Fruit fly (Drosophila melanogaster): ENCODE data around the gene CG42537.

CG42537 gene

dm6 chr3R:6425454-6426156, 48.0 kb downstream of the CG42537 start (continued):
- TF ChIP-seq tx (GFP tag; optimal IDR thresholded peaks at IDR 0.05) (no peak), CG14710 (tag; optimal IDR thresholded peaks at IDR 0.05) (peak; percentile 43), en (GFP tag; optimal IDR thresholded peaks at IDR 0.05) (no peak), Hr51 (GFP tag; optimal IDR thresholded peaks at IDR 0.05) (no peak), tio (GFP tag; optimal IDR thresholded peaks at IDR 0.05) (peak; percentile 3), CG16813 (GFP tag; IDR thresholded peaks at IDR 0.05; ENCODE audit: partially characterized antibody) (no peak), z (GFP tag; IDR thresholded peaks at IDR 0.05) (0 out of 3 replicates have a peak, but pooled peaks have one; percentile 10), CG2199 (GFP tag; IDR thresholded peaks at IDR 0.05) (peak; percentile 58; the same call in 2 of the 3 replicates), cg (GFP tag; optimal IDR thresholded peaks at IDR 0.05) (peak; percentile 77), Bgb (GFP tag; IDR thresholded peaks at IDR 0.05; ENCODE audit: partially characterized antibody) (no peak)

DNA sequence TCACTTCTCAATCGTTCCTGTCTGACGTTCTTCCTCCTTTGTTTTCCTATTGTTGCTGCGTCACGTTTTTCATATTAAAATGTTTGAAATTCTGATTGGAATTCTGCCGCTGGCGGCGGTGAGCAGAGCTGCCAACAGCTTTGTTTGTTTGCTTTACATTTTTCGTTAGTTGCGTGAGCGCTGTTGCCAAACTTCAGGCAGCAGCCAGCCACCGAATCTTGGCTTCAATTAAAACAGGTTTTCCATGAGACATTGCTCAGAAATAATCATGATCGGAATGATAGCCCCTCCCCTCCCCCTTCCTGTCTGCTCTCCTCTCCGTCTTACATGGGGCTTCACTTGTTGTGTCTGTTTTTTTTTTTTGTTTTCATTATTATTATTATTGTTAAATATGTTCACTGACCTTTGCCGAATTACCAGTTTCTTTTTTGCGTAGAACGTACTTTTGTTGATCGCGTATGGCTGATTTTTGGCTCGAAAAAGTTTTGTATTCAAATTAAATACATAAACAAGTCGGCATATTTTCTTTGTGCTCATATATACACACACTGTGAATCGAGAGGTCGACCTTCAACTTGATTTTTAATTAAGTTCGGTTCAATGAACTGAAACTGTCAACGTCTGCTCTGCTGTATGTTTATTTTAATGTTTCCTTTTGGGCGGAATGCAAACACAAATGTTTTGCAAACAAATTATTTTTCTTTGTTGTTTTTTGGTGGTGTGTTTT, 48.7 kb downstream of the CG42537 start:
- TF ChIP-seq CG10543 (GFP tag; optimal IDR thresholded peaks at IDR 0.05): peak; percentile 49
- TF ChIP-seq hkb (optimal IDR thresholded peaks at IDR 0.05): no peak
- TF ChIP-seq hkb (GFP tag; IDR thresholded peaks at IDR 0.05): peak; percentile 43; the same call in 1 of the 2 replicates
- TF ChIP-seq Abd-B (GFP tag; optimal IDR thresholded peaks at IDR 0.05): no peak
- TF ChIP-seq cwo (GFP tag; optimal IDR thresholded peaks at IDR 0.05): peak; percentile 28
- peak; percentile 66 for TF ChIP-seq abd-A (tag; optimal IDR thresholded peaks at IDR 0.05)
- TF ChIP-seq CG32532 (GFP tag; IDR thresholded peaks at IDR 0.05): peak; percentile 55; the same call in 1 of the 2 replicates
- TF ChIP-seq sug (tag; optimal IDR thresholded peaks at IDR 0.05): no peak
- peak; percentile 33; the same call in 1 of the 2 replicates for TF ChIP-seq bowl (GFP tag; IDR thresholded peaks at IDR 0.05)
- TF ChIP-seq Adf1 (GFP tag; IDR thresholded peaks at IDR 0.05): peak; percentile 77
- peak; percentile 34; the same call in 1 of the 2 replicates for TF ChIP-seq CG4360 (GFP tag; IDR thresholded peaks at IDR 0.05)
- 0 out of 2 replicates have a peak, but pooled peaks have one; percentile 45 for TF ChIP-seq chm (GFP tag; IDR thresholded peaks at IDR 0.05)
- peak in 1 of 2 experiments; percentile 5 for TF ChIP-seq Hr51 (GFP tag; optimal IDR thresholded peaks at IDR 0.05)
- peak; percentile 85 for TF ChIP-seq grn (GFP tag; optimal IDR thresholded peaks at IDR 0.05)
- TF ChIP-seq Pdp1 (GFP tag; optimal IDR thresholded peaks at IDR 0.05): peak in 1 of 2 experiments; percentile 8
- peak; percentile 30 for TF ChIP-seq CG13894 (tag; optimal IDR thresholded peaks at IDR 0.05)
- TF ChIP-seq CG34224 (GFP tag; IDR thresholded peaks at IDR 0.05; ENCODE audit: partially characterized antibody): 0 out of 3 replicates have a peak, but pooled peaks have one; percentile 48
- peak; percentile 19; the same call in 1 of the 3 replicates for TF ChIP-seq so (GFP tag; IDR thresholded peaks at IDR 0.05)
- no peak for TF ChIP-seq Opbp (GFP tag; IDR thresholded peaks at IDR 0.05; ENCODE audit: partially characterized antibody)
- peak; percentile 1 for TF ChIP-seq Hmr (GFP tag; optimal IDR thresholded peaks at IDR 0.05)
- peak; percentile 93 for TF ChIP-seq crol (GFP tag; IDR thresholded peaks at IDR 0.05)
- peak; percentile 11 for TF ChIP-seq sqz (GFP tag; optimal IDR thresholded peaks at IDR 0.05)
- TF ChIP-seq Ada2b (GFP tag; IDR thresholded peaks at IDR 0.05): 0 out of 2 replicates have a peak, but pooled peaks have one; percentile 9
- TF ChIP-seq Oli (tag; optimal IDR thresholded peaks at IDR 0.05): no peak
- TF ChIP-seq mld (GFP tag; IDR thresholded peaks at IDR 0.05; ENCODE audit: partially characterized antibody): 0 out of 3 replicates have a peak, but pooled peaks have one; percentile 45
- TF ChIP-seq Scr (GFP tag; IDR thresholded peaks at IDR 0.05; ENCODE audit: partially characterized antibody): 0 out of 2 replicates have a peak, but pooled peaks have one; percentile 12
- no peak for TF ChIP-seq Deaf1 (tag; optimal IDR thresholded peaks at IDR 0.05)
- peak; percentile 18 for TF ChIP-seq CG15514 (GFP tag; optimal IDR thresholded peaks at IDR 0.05)
- peak; percentile 4; the same call in 1 of the 3 replicates for TF ChIP-seq otp (GFP tag; IDR thresholded peaks at IDR 0.05)
- TF ChIP-seq pfk (GFP tag; optimal IDR thresholded peaks at IDR 0.05): peak; percentile 95
- TF ChIP-seq yki (optimal IDR thresholded peaks at IDR 0.05): no peak
- no peak for TF ChIP-seq CG5180 (GFP tag; optimal IDR thresholded peaks at IDR 0.05)
- peak; percentile 23; the same call in 1 of the 2 replicates for TF ChIP-seq E2f1 (GFP tag; IDR thresholded peaks at IDR 0.05)
- no peak for TF ChIP-seq luna (GFP tag; optimal IDR thresholded peaks at IDR 0.05)
- 0 out of 3 replicates have a peak, but pooled peaks have one; percentile 12 for TF ChIP-seq z (GFP tag; IDR thresholded peaks at IDR 0.05)
- peak; percentile 60 for TF ChIP-seq ftz-f1 (GFP tag; optimal IDR thresholded peaks at IDR 0.05)
- TF ChIP-seq CG31441 (GFP tag; IDR thresholded peaks at IDR 0.05): no peak

Measured in whole organism, embryonic.